Worm (Caenorhabditis elegans) whole organism, young adult: ENCODE data around the gene K01G12.22.

Experiments used
- F33H1.4 ChIP-seq: fragments of 200-800 bp; sonication (Bioruptor generic); IDR thresholded peaks from 2 replicates; pipeline ENCODE4 v1.3.6; 2022; ENCODE audit warnings: missing genetic modification reagents, missing genetic modification characterization, missing compliant biosample characterization
- K12H6.12 ChIP-seq: fragments of 200-800 bp; sonication (Bioruptor generic); optimal IDR thresholded peaks from 2 replicates; lab custom pipeline; 2018; ENCODE audit warnings: mild to moderate bottlenecking, missing genetic modification characterization, missing compliant biosample characterization
- attf-6 ChIP-seq: fragments of 200-800 bp; sonication (Bioruptor generic); IDR thresholded peaks from 2 replicates; pipeline ENCODE4 v1.3.6; 2022; ENCODE audit warnings: missing genetic modification reagents, missing genetic modification characterization, missing compliant biosample characterization
- dpl-1 ChIP-seq: fragments of 150-350 bp; optimal IDR thresholded peaks from 2 replicates; lab custom pipeline; 2014; ENCODE audit warnings: missing biosample characterization, missing genetic modification reagents, missing genetic modification characterization
- efl-1 ChIP-seq: fragments of 150-350 bp; optimal IDR thresholded peaks from 2 replicates; lab custom pipeline; 2014; ENCODE audit warnings: missing biosample characterization, missing genetic modification reagents, missing genetic modification characterization
- madf-3 ChIP-seq: fragments of 200-800 bp; sonication (Bioruptor generic); IDR thresholded peaks from 2 replicates; pipeline ENCODE4 v1.3.6; 2022; ENCODE audit warnings: missing genetic modification reagents, missing genetic modification characterization, missing compliant biosample characterization
- pha-4 ChIP-seq: fragments of 150-350 bp; sonication (generic microtip); optimal IDR thresholded peaks from 2 replicates; lab custom pipeline; 2014; ENCODE audit warnings: missing biosample characterization, missing genetic modification reagents, missing genetic modification characterization
- snpc-1.1 ChIP-seq: sonication (generic microtip); optimal IDR thresholded peaks from 2 replicates; lab custom pipeline; 2017; ENCODE audit warnings: missing genetic modification characterization, mild to moderate bottlenecking, missing compliant biosample characterization, antibody characterized with exemption, moderate library complexity, missing genotype, missing genetic modification reagents; ENCODE audit not compliant: insufficient read depth
- snpc-4 ChIP-seq, 5 experiments: fragments of 150-350 bp in 1 of 5; sonication (generic microtip) in 4 of 5; optimal IDR thresholded peaks; 2 replicates each; lab custom pipeline; 2014 to 2018; ENCODE audit warnings: missing genetic modification characterization in 5 of 5, missing biosample characterization in 3 of 5, antibody characterized with exemption in 2 of 5, mild to moderate bottlenecking in 2 of 5, missing compliant biosample characterization in 2 of 5, missing genotype in 2 of 5, moderate library complexity in 2 of 5, missing genetic modification reagents in 1 of 5
- tbp1 ChIP-seq: fragments of 200-800 bp; sonication (Bioruptor generic); optimal IDR thresholded peaks from 2 replicates; lab custom pipeline; 2018; ENCODE audit warnings: mild to moderate bottlenecking, missing genetic modification characterization, missing compliant biosample characterization
- unc-62 ChIP-seq: fragments of 150-350 bp; optimal IDR thresholded peaks from 2 replicates; lab custom pipeline; 2014; ENCODE audit warnings: missing biosample characterization, missing genetic modification reagents, missing genetic modification characterization
- ztf-18 ChIP-seq: sonication (generic microtip); optimal IDR thresholded peaks from 2 replicates; lab custom pipeline; 2016; ENCODE audit warnings: missing genotype, mild to moderate bottlenecking, missing genetic modification characterization, missing compliant biosample characterization

DNA sequence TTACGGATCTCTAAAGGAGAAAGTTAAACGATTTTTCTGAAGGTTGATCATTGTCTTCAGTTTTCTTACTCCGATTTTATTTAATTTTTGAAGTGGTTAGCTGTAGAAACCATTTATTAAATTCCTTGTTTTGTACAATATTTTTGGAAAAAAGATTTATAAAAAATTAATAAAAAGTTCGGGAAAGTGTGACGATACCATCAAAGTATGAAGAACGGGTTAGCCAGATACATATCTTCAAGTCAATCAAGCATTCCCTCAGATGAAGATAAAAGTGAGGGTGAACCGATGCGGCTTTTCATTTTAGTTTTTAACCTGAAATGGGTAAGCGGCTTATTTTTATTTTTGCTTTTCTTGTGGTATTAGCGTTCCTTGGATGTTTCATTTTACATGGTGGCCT is 26.5 kb upstream of the K01G12.22 start, which contains the start of gene R05A10.6:
- TF ChIP-seq tbp1 (GFP tag; lab: Kevin White, UChicago), result no peak
- no peak for TF ChIP-seq pha-4 (tag; lab: Kevin White, UChicago)
- no peak for TF ChIP-seq efl-1 (GFP tag; lab: Kevin White, UChicago)
- no peak for TF ChIP-seq snpc-4 (GFP tag; optimal IDR thresholded peaks at IDR 0.05; lab: Kevin White, UChicago)
- TF ChIP-seq snpc-4 (tag; optimal IDR thresholded peaks at IDR 0.05; lab: Kevin White, UChicago), result no peak
- no peak for TF ChIP-seq attf-6 (GFP tag; lab: Robert Waterston, UW)
- no peak for TF ChIP-seq F33H1.4 (GFP tag; lab: Robert Waterston, UW)
- no peak for TF ChIP-seq unc-62 (GFP tag; lab: Kevin White, UChicago)
- TF ChIP-seq ztf-18 (tag; lab: Kevin White, UChicago), result no peak
- TF ChIP-seq madf-3 (GFP tag; lab: Robert Waterston, UW), result no peak
- TF ChIP-seq K12H6.12 (tag; lab: Kevin White, UChicago), result no peak
- TF ChIP-seq dpl-1 (GFP tag; lab: Kevin White, UChicago), result no peak
- TF ChIP-seq snpc-1.1 (tag; lab: Kevin White, UChicago), result no peak
